Fruit fly (Drosophila melanogaster): Measurements from ENCODE around the gene CG7420.
A peak's percentile ranks its signal among the peaks of the same experiment; 100 is the strongest.

CG7420 gene

dm6 chr2L:1470009-1470408 lies 32.7 kb downstream of the CG7420 start (continued):
- TF ChIP-seq Hr51 (GFP tag; optimal IDR thresholded peaks at IDR 0.05), result peak in 1 of 2 experiments; percentile 20
- no peak for TF ChIP-seq gt (GFP tag; IDR thresholded peaks at IDR 0.05)
- TF ChIP-seq CG8765 (GFP tag; IDR thresholded peaks at IDR 0.05), result no peak
- TF ChIP-seq bowl (GFP tag; IDR thresholded peaks at IDR 0.05), result no peak
- TF ChIP-seq CG7839 (tag; optimal IDR thresholded peaks at IDR 0.05), result peak; percentile 10
- TF ChIP-seq CG11093 (GFP tag; IDR thresholded peaks at IDR 0.05), result no peak
- peak; percentile 1 for TF ChIP-seq CG10267 (tag; optimal IDR thresholded peaks at IDR 0.05)
- 0 out of 2 replicates have a peak, but pooled peaks have one; percentile 20 for TF ChIP-seq CG4404 (GFP tag; IDR thresholded peaks at IDR 0.05)
- peak; percentile 0 for TF ChIP-seq CG8388 (GFP tag; optimal IDR thresholded peaks at IDR 0.05)
- peak; percentile 58 for TF ChIP-seq sens (GFP tag)
- peak in 1 of 3 experiments; percentile 16 for TF ChIP-seq Stat92E (GFP tag; optimal IDR thresholded peaks at IDR 0.05)
- no peak for TF ChIP-seq gfzf (GFP tag; optimal IDR thresholded peaks at IDR 0.05)
- 0 out of 2 replicates have a peak, but pooled peaks have one; percentile 5 for TF ChIP-seq onecut (GFP tag; IDR thresholded peaks at IDR 0.05)
- TF ChIP-seq CG32767 (GFP tag; IDR thresholded peaks at IDR 0.05), result no peak
- peak; percentile 5; the same call in 1 of the 2 replicates for TF ChIP-seq Ada2b (GFP tag; IDR thresholded peaks at IDR 0.05)
- no peak for TF ChIP-seq CG6254 (GFP tag; optimal IDR thresholded peaks at IDR 0.05)
- TF ChIP-seq CG4730 (GFP tag; IDR thresholded peaks at IDR 0.05), result no peak
- TF ChIP-seq CG1603 (tag; optimal IDR thresholded peaks at IDR 0.05), result peak; percentile 7
- TF ChIP-seq CG18262 (tag; optimal IDR thresholded peaks at IDR 0.05), result peak; percentile 54
- no peak for TF ChIP-seq oc (tag; optimal IDR thresholded peaks at IDR 0.05)
- TF ChIP-seq CG6689 (GFP tag; IDR thresholded peaks at IDR 0.05), result 0 out of 2 replicates have a peak, but pooled peaks have one; percentile 27
- TF ChIP-seq CG11398 (GFP tag; optimal IDR thresholded peaks at IDR 0.05), result no peak
- no peak for TF ChIP-seq MBD-R2 (GFP tag; IDR thresholded peaks at IDR 0.05)
- TF ChIP-seq nmo (GFP tag; optimal IDR thresholded peaks at IDR 0.05), result peak; percentile 20
- no peak for TF ChIP-seq H15 (GFP tag; IDR thresholded peaks at IDR 0.05)
- TF ChIP-seq gce (GFP tag; IDR thresholded peaks at IDR 0.05), result no peak
- TF ChIP-seq ftz-f1 (GFP tag; optimal IDR thresholded peaks at IDR 0.05), result no peak
- TF ChIP-seq CG8290 (GFP tag; optimal IDR thresholded peaks at IDR 0.05), result no peak
- no peak for TF ChIP-seq CG8290 (tag; optimal IDR thresholded peaks at IDR 0.05)

- TF ChIP-seq CG3726 (GFP tag; IDR thresholded peaks at IDR 0.05) (no peak), pros (GFP tag; optimal IDR thresholded peaks at IDR 0.05) (peak; percentile 32), tap (tag; optimal IDR thresholded peaks at IDR 0.05) (no peak), B-H1 (GFP tag; IDR thresholded peaks at IDR 0.05) (no peak), ci (GFP tag; IDR thresholded peaks at IDR 0.05) (0 out of 3 replicates have a peak, but pooled peaks have one; percentile 36), Hr78 (GFP tag; optimal IDR thresholded peaks at IDR 0.05) (peak in 1 of 2 experiments; percentile 3), pb (GFP tag; optimal IDR thresholded peaks at IDR 0.05) (no peak), pho (GFP tag; optimal IDR thresholded peaks at IDR 0.05) (no peak), unpg (GFP tag; optimal IDR thresholded peaks at IDR 0.05) (no peak), Ssrp (tag; optimal IDR thresholded peaks at IDR 0.05) (no peak), sens (GFP tag) (no peak), pita (GFP tag; optimal IDR thresholded peaks at IDR 0.05) (no peak), chinmo (GFP tag; IDR thresholded peaks at IDR 0.05; ENCODE audit: partially characterized antibody) (no peak), pzg (GFP tag; optimal IDR thresholded peaks at IDR 0.05) (no peak), crol (GFP tag; IDR thresholded peaks at IDR 0.05) (0 out of 2 replicates have a peak, but pooled peaks have one; percentile 14), CG12744 (GFP tag; optimal IDR thresholded peaks at IDR 0.05) (no peak), grn (GFP tag; optimal IDR thresholded peaks at IDR 0.05) (peak; percentile 98), oc (tag; optimal IDR thresholded peaks at IDR 0.05) (peak; percentile 19), CG6175 (GFP tag; IDR thresholded peaks at IDR 0.05) (no peak), CG15479 (GFP tag; optimal IDR thresholded peaks at IDR 0.05) (no peak), cg (GFP tag; optimal IDR thresholded peaks at IDR 0.05) (peak; percentile 7), CG14667 (GFP tag; IDR thresholded peaks at IDR 0.05) (no peak), CG10267 (tag; optimal IDR thresholded peaks at IDR 0.05) (no peak), CG17612 (GFP tag; IDR thresholded peaks at IDR 0.05) (no peak), Dref (GFP tag; IDR thresholded peaks at IDR 0.05) (no peak)
Observed at dm6 chr2L:1463362-1463908, 39.3 kb downstream of the CG7420 start.

All from whole organism, embryonic.